Worm (Caenorhabditis elegans) whole organism, L1 larva: Measurements from ENCODE around the gene srw-79.

Experiments used
- blmp-1 ChIP-seq: fragments of 150-350 bp; optimal IDR thresholded peaks from 2 replicates; lab custom pipeline; 2014; ENCODE audit warnings: missing biosample characterization, missing genetic modification characterization
- efl-1 ChIP-seq, 4 experiments: fragments of 150-350 bp; optimal IDR thresholded peaks in 3 of 4; peaks in 1 of 4; 1 replicate in 1 of 4; 2 replicates in 3 of 4; lab custom pipeline; 2014; ENCODE audit warnings: missing biosample characterization in 2 of 4, missing genetic modification characterization in 2 of 4, missing genetic modification reagents in 2 of 4
- efl-3 ChIP-seq: fragments of 200-800 bp; sonication (Bioruptor generic); optimal IDR thresholded peaks from 2 replicates; lab custom pipeline; 2018; ENCODE audit warnings: mild to moderate bottlenecking, missing genetic modification characterization, missing compliant biosample characterization
- elt-2 ChIP-seq: sonication (generic microtip); optimal IDR thresholded peaks from 2 replicates; lab custom pipeline; 2016; ENCODE audit warnings: missing genetic modification characterization, mild to moderate bottlenecking, inconsistent platforms, missing compliant biosample characterization, missing genetic modification reagents
- jun-1 ChIP-seq: fragments of 150-350 bp; optimal IDR thresholded peaks from 2 replicates; lab custom pipeline; 2014; ENCODE audit warnings: missing biosample characterization, missing genetic modification reagents, missing genetic modification characterization
- lin-39 ChIP-seq: fragments of 150-350 bp; optimal IDR thresholded peaks from 2 replicates; lab custom pipeline; 2014; ENCODE audit warnings: missing biosample characterization, missing genetic modification reagents, missing genetic modification characterization
- lsy-2 ChIP-seq, 2 experiments: fragments of 150-350 bp; optimal IDR thresholded peaks; 2 replicates each; lab custom pipeline; 2014; ENCODE audit warnings: missing biosample characterization in 2 of 2, missing genetic modification characterization in 2 of 2
- nhr-11 ChIP-seq: fragments of 150-350 bp; optimal IDR thresholded peaks from 2 replicates; lab custom pipeline; 2014; ENCODE audit warnings: missing biosample characterization, missing genetic modification characterization
- nhr-47 ChIP-seq: sonication (generic microtip); optimal IDR thresholded peaks from 2 replicates; lab custom pipeline; 2016; ENCODE audit warnings: mild to moderate bottlenecking, missing genetic modification characterization, moderate library complexity, missing compliant biosample characterization
- skn-1 ChIP-seq: fragments of 150-350 bp; optimal IDR thresholded peaks from 2 replicates; lab custom pipeline; 2014; ENCODE audit warnings: missing biosample characterization, missing genetic modification characterization
- unc-30 ChIP-seq: sonication (generic microtip); optimal IDR thresholded peaks from 2 replicates; lab custom pipeline; 2017; ENCODE audit warnings: missing biosample characterization, missing genetic modification characterization
- unc-62 ChIP-seq: fragments of 150-350 bp; optimal IDR thresholded peaks from 2 replicates; lab custom pipeline; 2014; ENCODE audit warnings: missing biosample characterization, missing genetic modification reagents, missing genetic modification characterization

DNA sequence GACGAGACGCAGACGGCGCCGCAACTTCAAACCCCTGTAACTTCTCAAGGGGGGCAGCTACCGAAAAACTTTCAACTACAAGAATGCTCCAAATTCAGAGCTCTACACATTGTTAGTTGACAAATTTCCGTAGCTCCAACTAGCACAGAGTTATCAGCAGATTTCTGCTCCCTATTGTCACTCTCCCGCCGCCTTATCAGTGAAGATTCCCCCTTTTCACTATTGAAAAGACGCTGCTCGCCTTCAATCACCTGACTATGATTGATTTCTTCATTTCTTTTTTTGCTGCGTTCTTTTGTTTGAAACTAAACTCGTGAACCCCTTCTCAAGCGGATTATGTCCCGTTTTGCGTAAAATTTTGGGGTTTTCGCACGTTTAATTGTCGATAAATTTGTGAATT, 24.2 kb upstream of the srw-79 start:
- TF ChIP-seq unc-62 (GFP tag; lab: Kevin White, UChicago) (no peak), elt-2 (tag; lab: Kevin White, UChicago) (peak; percentile 41), efl-3 (GFP tag; lab: Kevin White, UChicago) (no peak), blmp-1 (no peak), lin-39 (tag; lab: Kevin White, UChicago) (no peak), skn-1 (tag; lab: Kevin White, UChicago) (no peak), nhr-47 (tag; lab: Kevin White, UChicago) (no peak), nhr-11 (tag; lab: Kevin White, UChicago) (no peak), unc-30 (no peak), lsy-2 (tag; optimal IDR thresholded peaks at IDR 0.05; lab: Kevin White, UChicago) (no peak), efl-1 (optimal IDR thresholded peaks at IDR 0.05; lab: Kevin White, UChicago) (no peak), efl-1 (GFP tag; optimal IDR thresholded peaks at IDR 0.05 in 1 of 2; lab: Kevin White, UChicago) (no peak), jun-1 (tag; lab: Kevin White, UChicago) (no peak)
